Fruit fly (Drosophila melanogaster) whole organism, embryonic: ENCODE data around the gene CG6893.

ENCODE experiments used
- Asciz ChIP-seq: fragments of 200-800 bp; sonication (Bioruptor generic); optimal IDR thresholded peaks from 2 replicates; lab custom pipeline; 2017; ENCODE audit warnings: missing biosample characterization, mild to moderate bottlenecking, missing genetic modification characterization, missing genetic modification reagents
- Awh ChIP-seq: fragments of 200-800 bp; sonication (Bioruptor generic); IDR thresholded peaks from 2 replicates; pipeline ENCODE4, ENCODE4 v1.3.6; 2022; ENCODE audit warnings: missing biosample characterization, missing genetic modification characterization
- B-H2 ChIP-seq: fragments of 200-800 bp; sonication (Bioruptor generic); optimal IDR thresholded peaks from 2 replicates; lab custom pipeline; 2018; ENCODE audit warnings: missing biosample characterization, mild to moderate bottlenecking, missing genetic modification characterization
- Blimp-1 ChIP-seq: fragments of 200-800 bp; sonication (Bioruptor generic); optimal IDR thresholded peaks from 3 replicates; lab custom pipeline; 2018; ENCODE audit warnings: missing biosample characterization, missing genetic modification characterization, mild to moderate bottlenecking, moderate library complexity, missing genetic modification reagents
- CG10543 ChIP-seq: fragments of 200-800 bp; sonication (Bioruptor generic); optimal IDR thresholded peaks from 3 replicates; lab custom pipeline; 2017; ENCODE audit warnings: missing biosample characterization, mild to moderate bottlenecking, missing genetic modification characterization, moderate library complexity
- CG11398 ChIP-seq: fragments of 200-800 bp; sonication (Bioruptor generic); optimal IDR thresholded peaks from 2 replicates; lab custom pipeline; 2016; ENCODE audit warnings: missing biosample characterization, missing genetic modification characterization
- CG11456 ChIP-seq: fragments of 200-800 bp; sonication (Bioruptor generic); IDR thresholded peaks from 3 replicates; pipeline ENCODE4 v1.3.6; 2022; ENCODE audit warnings: missing biosample characterization, missing genetic modification characterization
- CG12299 ChIP-seq: fragments of 200-800 bp; sonication (Bioruptor generic); optimal IDR thresholded peaks from 2 replicates; lab custom pipeline; 2018; ENCODE audit warnings: missing biosample characterization, mild to moderate bottlenecking, missing genetic modification characterization
- CG13424 ChIP-seq: fragments of 200-800 bp; sonication (Bioruptor generic); optimal IDR thresholded peaks from 2 replicates; lab custom pipeline; 2019; ENCODE audit warnings: missing biosample characterization, mild to moderate bottlenecking, missing genetic modification characterization, moderate library complexity
- CG13624 ChIP-seq: fragments of 200-800 bp; sonication (Bioruptor generic); optimal IDR thresholded peaks from 2 replicates; lab custom pipeline; 2016; ENCODE audit warnings: missing biosample characterization, missing genetic modification characterization
- CG30020 ChIP-seq: fragments of 200-800 bp; optimal IDR thresholded peaks from 2 replicates; lab custom pipeline; 2019; ENCODE audit warnings: missing biosample characterization, mild to moderate bottlenecking, missing genetic modification characterization, moderate library complexity
- CG31365 ChIP-seq: fragments of 200-800 bp; sonication (Bioruptor generic); optimal IDR thresholded peaks from 2 replicates; lab custom pipeline; 2018; ENCODE audit warnings: missing biosample characterization, mild to moderate bottlenecking, missing genetic modification characterization
- CG32532 ChIP-seq: fragments of 200-800 bp; sonication (Bioruptor generic); IDR thresholded peaks from 2 replicates; pipeline ENCODE4 v1.3.6; 2022; ENCODE audit warnings: missing biosample characterization, missing genetic modification characterization
- CG33213 ChIP-seq: fragments of 200-800 bp; sonication (Bioruptor generic); optimal IDR thresholded peaks from 3 replicates; lab custom pipeline; 2016; ENCODE audit warnings: missing biosample characterization, missing genetic modification characterization
- CG34376 ChIP-seq: fragments of 200-800 bp; sonication (Bioruptor generic); optimal IDR thresholded peaks from 2 replicates; lab custom pipeline; 2018; ENCODE audit warnings: missing biosample characterization, mild to moderate bottlenecking, missing genetic modification characterization
- CG42726 ChIP-seq: fragments of 200-800 bp; sonication (Bioruptor generic); IDR thresholded peaks from 2 replicates; pipeline ENCODE4 v1.3.6; 2022; ENCODE audit warnings: missing biosample characterization, missing genetic modification characterization; ENCODE audit not compliant: partially characterized antibody
- CG6654 ChIP-seq: fragments of 200-800 bp; sonication (Bioruptor generic); optimal IDR thresholded peaks from 2 replicates; lab custom pipeline; 2017; ENCODE audit warnings: missing biosample characterization, mild to moderate bottlenecking, missing genetic modification characterization
- CG7745 ChIP-seq: fragments of 200-800 bp; sonication (Bioruptor generic); optimal IDR thresholded peaks from 2 replicates; lab custom pipeline; 2018; ENCODE audit warnings: missing biosample characterization, mild to moderate bottlenecking, missing genetic modification characterization, moderate library complexity
- CG7786 ChIP-seq: fragments of 200-800 bp; sonication (Bioruptor generic); optimal IDR thresholded peaks from 2 replicates; lab custom pipeline; 2016; ENCODE audit warnings: missing biosample characterization, missing genetic modification characterization
- CG7987 ChIP-seq: fragments of 200-800 bp; sonication (Bioruptor generic); optimal IDR thresholded peaks from 2 replicates; lab custom pipeline; 2018; ENCODE audit warnings: missing biosample characterization, mild to moderate bottlenecking, missing genetic modification characterization, moderate library complexity
- CG9727 ChIP-seq: fragments of 200-800 bp; sonication (Bioruptor generic); optimal IDR thresholded peaks from 3 replicates; lab custom pipeline; 2017; ENCODE audit warnings: missing biosample characterization, mild to moderate bottlenecking, missing genetic modification characterization
- Doc3 ChIP-seq: fragments of 200-800 bp; sonication (Bioruptor generic); IDR thresholded peaks from 3 replicates; pipeline ENCODE4 v1.3.6; 2022; ENCODE audit warnings: missing biosample characterization, missing genetic modification characterization; ENCODE audit not compliant: partially characterized antibody
- H15 ChIP-seq: fragments of 200-800 bp; sonication (Bioruptor generic); IDR thresholded peaks from 3 replicates; pipeline ENCODE4 v1.3.6; 2022; ENCODE audit warnings: missing biosample characterization, missing genetic modification characterization
- NC2β ChIP-seq: fragments of 200-800 bp; sonication (Bioruptor generic); optimal IDR thresholded peaks from 2 replicates; lab custom pipeline; 2016; ENCODE audit warnings: missing biosample characterization, missing genetic modification characterization
- Oaz ChIP-seq: fragments of 200-800 bp; sonication (Bioruptor generic); IDR thresholded peaks from 2 replicates; pipeline ENCODE4 v1.3.6; 2022; ENCODE audit warnings: missing biosample characterization, missing genetic modification characterization
- Optix ChIP-seq: fragments of 200-800 bp; sonication (Bioruptor generic); IDR thresholded peaks from 3 replicates; pipeline ENCODE4 v1.3.6; 2022; ENCODE audit warnings: missing biosample characterization, missing genetic modification characterization
- Xbp1 ChIP-seq: fragments of 200-800 bp; sonication (Bioruptor generic); optimal IDR thresholded peaks from 3 replicates; lab custom pipeline; 2016; ENCODE audit warnings: missing biosample characterization, mild to moderate bottlenecking, missing genetic modification characterization
- Xrp1 ChIP-seq: fragments of 200-800 bp; sonication (Bioruptor generic); IDR thresholded peaks from 2 replicates; pipeline ENCODE4 v1.3.6; 2022; ENCODE audit warnings: missing biosample characterization, missing genetic modification characterization
- bigmax ChIP-seq: fragments of 200-800 bp; sonication (Bioruptor generic); optimal IDR thresholded peaks from 2 replicates; lab custom pipeline; 2018; ENCODE audit warnings: missing biosample characterization, mild to moderate bottlenecking, missing genetic modification characterization
- ci ChIP-seq: fragments of 200-800 bp; sonication (Bioruptor generic); IDR thresholded peaks from 3 replicates; pipeline ENCODE4 v1.3.6; 2022; ENCODE audit warnings: missing biosample characterization, missing genetic modification characterization
- crc ChIP-seq: fragments of 200-800 bp; sonication (Bioruptor generic); optimal IDR thresholded peaks from 2 replicates; lab custom pipeline; 2016; ENCODE audit warnings: missing biosample characterization, missing genetic modification characterization
- crp ChIP-seq, 2 experiments: fragments of 200-800 bp; sonication (Bioruptor generic); optimal IDR thresholded peaks; 2 replicates in 1 of 2; 3 replicates in 1 of 2; lab custom pipeline; 2017; ENCODE audit warnings: missing biosample characterization in 2 of 2, missing genetic modification characterization in 2 of 2, mild to moderate bottlenecking in 1 of 2, moderate library complexity in 1 of 2
- dpn ChIP-seq, 2 experiments: fragments of 200-800 bp; sonication (Bioruptor generic); optimal IDR thresholded peaks; 3 replicates each; lab custom pipeline; 2016; ENCODE audit warnings: missing biosample characterization in 2 of 2, missing genetic modification characterization in 2 of 2
- dysf ChIP-seq: fragments of 200-800 bp; sonication (Bioruptor generic); IDR thresholded peaks from 3 replicates; pipeline ENCODE4 v1.3.6; 2022; ENCODE audit warnings: missing biosample characterization, missing genetic modification characterization
- eve ChIP-seq, 2 experiments: fragments of >200 bp; optimal IDR thresholded peaks; 2 replicates each; lab custom pipeline; 2017; ENCODE audit warnings: missing biosample characterization in 2 of 2, missing genetic modification characterization in 2 of 2
- exex ChIP-seq: fragments of 200-800 bp; sonication (Bioruptor generic); optimal IDR thresholded peaks from 4 replicates; lab custom pipeline; 2018; ENCODE audit warnings: missing biosample characterization, mild to moderate bottlenecking, missing genetic modification characterization, moderate library complexity
- ftz-f1 ChIP-seq: fragments of 200-800 bp; sonication (Bioruptor generic); optimal IDR thresholded peaks from 2 replicates; lab custom pipeline; 2016; ENCODE audit warnings: missing biosample characterization, missing genetic modification characterization
- gcm ChIP-seq: fragments of 200-800 bp; sonication (Bioruptor generic); optimal IDR thresholded peaks from 2 replicates; lab custom pipeline; 2019; ENCODE audit warnings: missing biosample characterization, mild to moderate bottlenecking, missing genetic modification characterization, moderate library complexity
- hkb ChIP-seq, 2 experiments: fragments of 200-800 bp in 1 of 2; fragments of >200 bp in 1 of 2; sonication (Bioruptor generic) in 1 of 2; IDR thresholded peaks in 1 of 2; optimal IDR thresholded peaks in 1 of 2; 2 replicates each; pipeline versions ENCODE4 v1.3.6 to Lab custom; 2017 to 2022; ENCODE audit warnings: missing biosample characterization in 1 of 2, missing genetic modification characterization in 1 of 2
- jigr1 ChIP-seq: fragments of 200-800 bp; sonication (Bioruptor generic); IDR thresholded peaks from 3 replicates; pipeline ENCODE4 v1.3.6; 2022; ENCODE audit warnings: missing biosample characterization, missing genetic modification characterization
- lab ChIP-seq: fragments of 200-800 bp; sonication (Bioruptor generic); optimal IDR thresholded peaks from 3 replicates; lab custom pipeline; 2017; ENCODE audit warnings: missing biosample characterization, missing genetic modification characterization, mild to moderate bottlenecking, moderate library complexity, missing genetic modification reagents
- p53 ChIP-seq: fragments of 200-800 bp; sonication (Bioruptor generic); optimal IDR thresholded peaks from 2 replicates; lab custom pipeline; 2016; ENCODE audit warnings: missing biosample characterization, missing genetic modification characterization
- rib ChIP-seq: fragments of 200-800 bp; sonication (Bioruptor generic); IDR thresholded peaks from 2 replicates; pipeline ENCODE4 v1.3.6; 2022; ENCODE audit warnings: missing biosample characterization, missing genetic modification characterization
- run ChIP-seq: fragments of 200-800 bp; sonication (Bioruptor generic); optimal IDR thresholded peaks from 3 replicates; lab custom pipeline; 2018; ENCODE audit warnings: missing biosample characterization, mild to moderate bottlenecking, missing genetic modification characterization
- schlank ChIP-seq: fragments of 200-800 bp; sonication (Bioruptor generic); optimal IDR thresholded peaks from 2 replicates; lab custom pipeline; 2018; ENCODE audit warnings: missing biosample characterization, mild to moderate bottlenecking, missing genetic modification characterization
- usp ChIP-seq: fragments of >200 bp; optimal IDR thresholded peaks from 2 replicates; lab custom pipeline; 2017; ENCODE audit warnings: missing biosample characterization, missing genetic modification characterization
- wek ChIP-seq: fragments of 200-800 bp; sonication (Bioruptor generic); optimal IDR thresholded peaks from 3 replicates; lab custom pipeline; 2018; ENCODE audit warnings: missing biosample characterization, mild to moderate bottlenecking, missing genetic modification characterization, moderate library complexity
- yki ChIP-seq: fragments of >200 bp; optimal IDR thresholded peaks from 3 replicates; lab custom pipeline; 2018
- zen ChIP-seq: fragments of 200-800 bp; sonication (Bioruptor generic); optimal IDR thresholded peaks from 3 replicates; lab custom pipeline; 2018; ENCODE audit warnings: missing biosample characterization, mild to moderate bottlenecking, missing genetic modification characterization, moderate library complexity

The CG6893 gene

dm6 chr3L:18681550-18682217, 12.3 kb upstream of the CG6893 start, which contains the start of the genes Sgf11 and CG32202 (continued):
- TF ChIP-seq lab (GFP tag; lab: Kevin White, UChicago): no peak
- TF ChIP-seq eve (GFP tag; optimal IDR thresholded peaks at IDR 0.05; lab: Kevin White, UChicago): no peak
- no peak for TF ChIP-seq CG13624 (GFP tag; lab: Kevin White, UChicago)
- peak; percentile 8 for TF ChIP-seq CG33213
- no peak for TF ChIP-seq ftz-f1 (GFP tag; lab: Kevin White, UChicago)
- peak; percentile 73 for TF ChIP-seq CG30020 (tag; lab: Kevin White, UChicago)
- peak; percentile 57 for TF ChIP-seq CG9727
- peak in 1 of 2 experiments; percentile 55 for TF ChIP-seq crp (GFP tag; optimal IDR thresholded peaks at IDR 0.05; lab: Kevin White, UChicago)
- TF ChIP-seq CG32532 (GFP tag; lab: Robert Waterston, UW): peak; percentile 64; the same call in 1 of the 2 replicates
- TF ChIP-seq CG7745 (tag; lab: Kevin White, UChicago): no peak
- TF ChIP-seq zen (tag; lab: Kevin White, UChicago): peak; percentile 51
- TF ChIP-seq dpn (GFP tag; optimal IDR thresholded peaks at IDR 0.05; lab: Kevin White, UChicago): peak; percentile 29 to 71
- TF ChIP-seq ci (GFP tag; lab: Robert Waterston, UW): peak; percentile 53; the same call in 1 of the 3 replicates
- TF ChIP-seq Doc3 (GFP tag; lab: Robert Waterston, UW): no peak
- TF ChIP-seq Asciz (GFP tag; lab: Kevin White, UChicago): no peak
- no peak for TF ChIP-seq crc
- peak; percentile 47 for TF ChIP-seq gcm
- peak; percentile 59 for TF ChIP-seq B-H2 (GFP tag; lab: Kevin White, UChicago)
- peak; percentile 82 for TF ChIP-seq CG13424 (tag; lab: Kevin White, UChicago)
- no peak for TF ChIP-seq wek
- no peak for TF ChIP-seq Optix (GFP tag; lab: Robert Waterston, UW)
- TF ChIP-seq Oaz (GFP tag; lab: Robert Waterston, UW): no peak
- peak; percentile 56 for TF ChIP-seq Xrp1 (GFP tag; lab: Robert Waterston, UW)
- TF ChIP-seq CG34376 (GFP tag; lab: Kevin White, UChicago): no peak
- no peak for TF ChIP-seq CG7786
- peak; percentile 58 for TF ChIP-seq CG12299 (tag; lab: Kevin White, UChicago)
- TF ChIP-seq CG10543 (GFP tag; lab: Kevin White, UChicago): peak; percentile 52
- TF ChIP-seq run (tag; lab: Kevin White, UChicago): peak; percentile 18
- no peak for TF ChIP-seq CG11456
- no peak for TF ChIP-seq CG11398 (GFP tag; lab: Kevin White, UChicago)
- TF ChIP-seq CG42726: no peak
- TF ChIP-seq CG7987 (GFP tag; lab: Kevin White, UChicago): no peak
- TF ChIP-seq Xbp1 (GFP tag; lab: Kevin White, UChicago): peak; percentile 73
- TF ChIP-seq jigr1 (GFP tag; lab: Robert Waterston, UW): peak; percentile 46; the same call in 1 of the 3 replicates
- no peak for TF ChIP-seq p53 (GFP tag; lab: Kevin White, UChicago)
- no peak for TF ChIP-seq usp (GFP tag; lab: Kevin White, UChicago)
- TF ChIP-seq hkb (optimal IDR thresholded peaks at IDR 0.05; lab: Kevin White, UChicago): no peak
- peak; percentile 59 for TF ChIP-seq hkb (GFP tag; IDR thresholded peaks at IDR 0.05; lab: Robert Waterston, UW)
- no peak for TF ChIP-seq bigmax (GFP tag; lab: Kevin White, UChicago)
- no peak for TF ChIP-seq CG31365 (tag; lab: Kevin White, UChicago)
- peak; percentile 49; the same call in 1 of the 3 replicates for TF ChIP-seq dysf (GFP tag; lab: Robert Waterston, UW)
- TF ChIP-seq H15 (GFP tag; lab: Robert Waterston, UW): no peak
- no peak for TF ChIP-seq Blimp-1
- TF ChIP-seq schlank (tag; lab: Kevin White, UChicago): no peak
- peak; percentile 11 for TF ChIP-seq NC2β (GFP tag; lab: Kevin White, UChicago)
- no peak for TF ChIP-seq yki
- TF ChIP-seq rib (GFP tag; lab: Robert Waterston, UW): no peak
- TF ChIP-seq Awh: no peak
- TF ChIP-seq CG6654 (GFP tag; lab: Kevin White, UChicago): no peak
- TF ChIP-seq exex (tag; lab: Kevin White, UChicago): peak; percentile 37
